Fruit fly (Drosophila melanogaster): ENCODE measurements around the gene CG11050.

The CG11050 gene

dm6 chr2L:6644421-6645059, 33.7 kb downstream of the CG11050 start (continued):
- TF ChIP-seq ftz-f1 (GFP tag; optimal IDR thresholded peaks at IDR 0.05): peak; percentile 7
- TF ChIP-seq NC2β (GFP tag; optimal IDR thresholded peaks at IDR 0.05): no peak
- no peak for TF ChIP-seq dpn (GFP tag; optimal IDR thresholded peaks at IDR 0.05)
- no peak for TF ChIP-seq CG9609 (GFP tag; optimal IDR thresholded peaks at IDR 0.05)
- TF ChIP-seq psq (GFP tag; optimal IDR thresholded peaks at IDR 0.05): peak; percentile 97
- TF ChIP-seq CG2678 (tag; optimal IDR thresholded peaks at IDR 0.05): no peak
- no peak for TF ChIP-seq CG43689 (GFP tag; IDR thresholded peaks at IDR 0.05)
- no peak for TF ChIP-seq Meics (GFP tag; optimal IDR thresholded peaks at IDR 0.05)
- no peak for TF ChIP-seq insv (GFP tag; optimal IDR thresholded peaks at IDR 0.05)
- TF ChIP-seq CG18011 (GFP tag; optimal IDR thresholded peaks at IDR 0.05): peak; percentile 2

- TF ChIP-seq CG32532 (GFP tag; IDR thresholded peaks at IDR 0.05) (peak; percentile 97), CG42726 (GFP tag; IDR thresholded peaks at IDR 0.05; ENCODE audit: partially characterized antibody) (no peak), Bgb (GFP tag; IDR thresholded peaks at IDR 0.05; ENCODE audit: partially characterized antibody) (peak; percentile 52; the same call in 1 of the 2 replicates), CG1233 (GFP tag; optimal IDR thresholded peaks at IDR 0.05) (peak; percentile 98), prd (optimal IDR thresholded peaks at IDR 0.05) (no peak), prd (GFP tag; IDR thresholded peaks at IDR 0.05) (peak; percentile 99), CG11504 (tag; optimal IDR thresholded peaks at IDR 0.05) (peak; percentile 98), lilli (GFP tag; optimal IDR thresholded peaks at IDR 0.05) (peak; percentile 98), her (GFP tag; optimal IDR thresholded peaks at IDR 0.05) (peak; percentile 97), abd-A (tag; optimal IDR thresholded peaks at IDR 0.05) (peak; percentile 92), gce (GFP tag; IDR thresholded peaks at IDR 0.05) (peak; percentile 97), CG9609 (GFP tag; optimal IDR thresholded peaks at IDR 0.05) (peak; percentile 98), CG15514 (GFP tag; optimal IDR thresholded peaks at IDR 0.05) (peak; percentile 94), NC2α (GFP tag; optimal IDR thresholded peaks at IDR 0.05) (peak; percentile 98), CG6254 (GFP tag; optimal IDR thresholded peaks at IDR 0.05) (peak; percentile 98), CG8944 (GFP tag; optimal IDR thresholded peaks at IDR 0.05) (peak; percentile 98), Deaf1 (tag; optimal IDR thresholded peaks at IDR 0.05) (peak; percentile 85), CG10209 (GFP tag; optimal IDR thresholded peaks at IDR 0.05) (peak; percentile 98), Dbx (GFP tag; IDR thresholded peaks at IDR 0.05) (peak; percentile 95), CG8089 (GFP tag; optimal IDR thresholded peaks at IDR 0.05) (peak; percentile 98), Aef1 (GFP tag; IDR thresholded peaks at IDR 0.05) (peak; percentile 96), pita (GFP tag; optimal IDR thresholded peaks at IDR 0.05) (no peak), lab (GFP tag; optimal IDR thresholded peaks at IDR 0.05) (peak; percentile 99), bab2 (GFP tag; optimal IDR thresholded peaks at IDR 0.05) (peak; percentile 99), ara (GFP tag; IDR thresholded peaks at IDR 0.05) (peak; percentile 97), cg (GFP tag; optimal IDR thresholded peaks at IDR 0.05) (peak; percentile 89), row (GFP tag; IDR thresholded peaks at IDR 0.05) (peak; percentile 97), ase (GFP tag; IDR thresholded peaks at IDR 0.05) (peak; percentile 97), CG6654 (GFP tag; optimal IDR thresholded peaks at IDR 0.05) (peak; percentile 92), CG3726 (GFP tag; IDR thresholded peaks at IDR 0.05) (peak; percentile 96), ken (GFP tag; IDR thresholded peaks at IDR 0.05) (peak; percentile 96), Nf-YA (GFP tag; IDR thresholded peaks at IDR 0.05) (peak; percentile 94), hb (GFP tag; IDR thresholded peaks at IDR 0.05; ENCODE audit: partially characterized antibody) (peak; percentile 68; the same call in 2 of the 3 replicates), CG6854 (GFP tag; optimal IDR thresholded peaks at IDR 0.05) (peak; percentile 96), CG9932 (GFP tag; IDR thresholded peaks at IDR 0.05) (peak; percentile 92), CG12155 (GFP tag; optimal IDR thresholded peaks at IDR 0.05) (peak; percentile 95), tap (tag; optimal IDR thresholded peaks at IDR 0.05) (peak; percentile 99), lmd (GFP tag; IDR thresholded peaks at IDR 0.05) (peak; percentile 97), CG8388 (GFP tag; optimal IDR thresholded peaks at IDR 0.05) (peak; percentile 99)
Measured at dm6 chr2L:6647103-6647711, 36.4 kb downstream of the CG11050 start.

Data from whole organism, embryonic.